Worm (Caenorhabditis elegans) whole organism, late embryonic: ENCODE data around the gene C36E8.4.

Experiments used
- C38D4.7 ChIP-seq: fragments of 200-800 bp; sonication (Bioruptor generic); optimal IDR thresholded peaks from 2 replicates; lab custom pipeline; 2018; ENCODE audit warnings: mild to moderate bottlenecking, missing genetic modification characterization, moderate library complexity, missing compliant biosample characterization
- F13H6.1 ChIP-seq: sonication (generic microtip); optimal IDR thresholded peaks from 2 replicates; lab custom pipeline; 2016; ENCODE audit warnings: missing genetic modification characterization, missing compliant biosample characterization
- K02D7.2 ChIP-seq: sonication (generic microtip); optimal IDR thresholded peaks from 2 replicates; lab custom pipeline; 2017; ENCODE audit warnings: mild to moderate bottlenecking, missing genetic modification characterization, missing compliant biosample characterization
- K09A11.1 ChIP-seq: sonication (generic microtip); optimal IDR thresholded peaks from 2 replicates; lab custom pipeline; 2017; ENCODE audit warnings: antibody characterized with exemption, mild to moderate bottlenecking, missing genetic modification characterization, missing compliant biosample characterization; ENCODE audit not compliant: insufficient read depth
- Y22D7AL.16 ChIP-seq: sonication (generic microtip); optimal IDR thresholded peaks from 2 replicates; lab custom pipeline; 2016; ENCODE audit warnings: missing genetic modification characterization, missing compliant biosample characterization
- ama-1 ChIP-seq: fragments of 150-350 bp; optimal IDR thresholded peaks from 2 replicates; lab custom pipeline; 2014
- ceh-18 ChIP-seq: sonication (generic microtip); optimal IDR thresholded peaks from 2 replicates; lab custom pipeline; 2016; ENCODE audit warnings: missing genetic modification characterization, missing compliant biosample characterization
- ceh-22 ChIP-seq: sonication (generic microtip); optimal IDR thresholded peaks from 2 replicates; lab custom pipeline; 2017; ENCODE audit warnings: missing biosample characterization, missing genetic modification characterization
- ceh-24 ChIP-seq: sonication (generic microtip); optimal IDR thresholded peaks from 2 replicates; lab custom pipeline; 2016; ENCODE audit warnings: mild to moderate bottlenecking, missing genetic modification characterization, missing compliant biosample characterization
- ceh-30 ChIP-seq: fragments of 150-350 bp; optimal IDR thresholded peaks from 2 replicates; lab custom pipeline; 2014; ENCODE audit warnings: missing biosample characterization, missing genetic modification characterization
- ceh-31 ChIP-seq: sonication (generic microtip); optimal IDR thresholded peaks from 2 replicates; lab custom pipeline; 2016; ENCODE audit warnings: missing genetic modification characterization, missing compliant biosample characterization
- ceh-34 ChIP-seq: sonication (generic microtip); optimal IDR thresholded peaks from 2 replicates; lab custom pipeline; 2016; ENCODE audit warnings: mild to moderate bottlenecking, missing genetic modification characterization, missing compliant biosample characterization
- ceh-48 ChIP-seq: sonication (generic microtip); optimal IDR thresholded peaks from 2 replicates; lab custom pipeline; 2016; ENCODE audit warnings: missing genetic modification characterization, inconsistent platforms, missing compliant biosample characterization
- ceh-9 ChIP-seq: sonication (generic microtip); optimal IDR thresholded peaks from 2 replicates; lab custom pipeline; 2016; ENCODE audit warnings: mild to moderate bottlenecking, missing genetic modification characterization, inconsistent platforms, missing compliant biosample characterization
- dve-1 ChIP-seq: sonication (generic microtip); optimal IDR thresholded peaks from 2 replicates; lab custom pipeline; 2017; ENCODE audit warnings: antibody characterized with exemption, mild to moderate bottlenecking, missing genetic modification characterization, missing compliant biosample characterization
- elt-2 ChIP-seq: sonication (generic microtip); optimal IDR thresholded peaks from 2 replicates; lab custom pipeline; 2016; ENCODE audit warnings: missing genetic modification reagents, missing genetic modification characterization, missing compliant biosample characterization
- elt-4 ChIP-seq: sonication (generic microtip); optimal IDR thresholded peaks from 2 replicates; lab custom pipeline; 2016; ENCODE audit warnings: missing genetic modification characterization, missing compliant biosample characterization
- ets-4 ChIP-seq: sonication (generic microtip); optimal IDR thresholded peaks from 2 replicates; lab custom pipeline; 2016; ENCODE audit warnings: missing genetic modification characterization, missing compliant biosample characterization
- fkh-10 ChIP-seq: fragments of 150-350 bp; optimal IDR thresholded peaks from 2 replicates; lab custom pipeline; 2014; ENCODE audit warnings: missing biosample characterization, missing genetic modification reagents, missing genetic modification characterization
- hlh-15 ChIP-seq: sonication (generic microtip); optimal IDR thresholded peaks from 2 replicates; lab custom pipeline; 2016; ENCODE audit warnings: missing genetic modification characterization, missing compliant biosample characterization
- hlh-30 ChIP-seq: sonication (generic microtip); optimal IDR thresholded peaks from 2 replicates; lab custom pipeline; 2017; ENCODE audit warnings: antibody characterized with exemption, missing genetic modification characterization, missing compliant biosample characterization; ENCODE audit not compliant: insufficient read depth
- hlh-6 ChIP-seq: sonication (generic microtip); optimal IDR thresholded peaks from 2 replicates; lab custom pipeline; 2016; ENCODE audit warnings: missing genotype, missing genetic modification characterization, missing compliant biosample characterization
- hlh-8 ChIP-seq: sonication (generic microtip); optimal IDR thresholded peaks from 2 replicates; lab custom pipeline; 2016; ENCODE audit warnings: missing genotype, missing genetic modification characterization, missing compliant biosample characterization
- lim-6 ChIP-seq: sonication (generic microtip); optimal IDR thresholded peaks from 2 replicates; lab custom pipeline; 2016; ENCODE audit warnings: missing genetic modification characterization, missing compliant biosample characterization
- mec-3 ChIP-seq: sonication (generic microtip); optimal IDR thresholded peaks from 2 replicates; lab custom pipeline; 2016; ENCODE audit warnings: borderline replicate concordance, missing genetic modification characterization, missing compliant biosample characterization
- nfya-1 ChIP-seq: sonication (generic microtip); optimal IDR thresholded peaks from 2 replicates; lab custom pipeline; 2017; ENCODE audit warnings: missing genetic modification characterization, mild to moderate bottlenecking, missing compliant biosample characterization, antibody characterized with exemption, moderate library complexity
- npax-4 ChIP-seq: sonication (generic microtip); optimal IDR thresholded peaks from 2 replicates; lab custom pipeline; 2016; ENCODE audit warnings: missing genetic modification characterization, missing compliant biosample characterization
- pat-9 ChIP-seq: fragments of 200-800 bp; sonication (Bioruptor generic); optimal IDR thresholded peaks from 2 replicates; lab custom pipeline; 2018; ENCODE audit warnings: mild to moderate bottlenecking, missing genetic modification characterization, moderate library complexity, missing compliant biosample characterization
- pha-2 ChIP-seq: sonication (generic microtip); optimal IDR thresholded peaks from 2 replicates; lab custom pipeline; 2017; ENCODE audit warnings: mild to moderate bottlenecking, missing genetic modification characterization, missing compliant biosample characterization
- pqm-1 ChIP-seq: sonication (generic microtip); optimal IDR thresholded peaks from 2 replicates; lab custom pipeline; 2016; ENCODE audit warnings: missing genetic modification characterization, missing compliant biosample characterization
- ref-2 ChIP-seq: sonication (generic microtip); optimal IDR thresholded peaks from 2 replicates; lab custom pipeline; 2016; ENCODE audit warnings: missing genetic modification characterization, missing compliant biosample characterization
- rnt-1 ChIP-seq: sonication (generic microtip); optimal IDR thresholded peaks from 2 replicates; lab custom pipeline; 2016; ENCODE audit warnings: missing genetic modification characterization, missing compliant biosample characterization
- sox-2 ChIP-seq: fragments of 200-800 bp; sonication (Bioruptor generic); IDR thresholded peaks from 2 replicates; pipeline ENCODE4 v1.3.6; 2022; ENCODE audit warnings: missing genetic modification reagents, missing genetic modification characterization, missing compliant biosample characterization
- sox-4 ChIP-seq: sonication (generic microtip); optimal IDR thresholded peaks from 2 replicates; lab custom pipeline; 2017; ENCODE audit warnings: mild to moderate bottlenecking, missing genetic modification characterization, inconsistent platforms, missing compliant biosample characterization
- tbx-7 ChIP-seq: sonication (generic microtip); optimal IDR thresholded peaks from 2 replicates; lab custom pipeline; 2016; ENCODE audit warnings: missing genotype, missing genetic modification characterization, missing compliant biosample characterization
- unc-3 ChIP-seq, 2 experiments: fragments of 200-800 bp in 1 of 2; sonication (Bioruptor generic) in 1 of 2; sonication (generic microtip) in 1 of 2; conservative IDR thresholded peaks in 1 of 2; optimal IDR thresholded peaks in 1 of 2; 2 replicates each; pipeline versions ENCODE4 v1.3.6 to Lab custom; 2016 to 2022; ENCODE audit warnings: missing compliant biosample characterization in 2 of 2, missing genetic modification characterization in 2 of 2, missing genetic modification reagents in 1 of 2
- unc-42 ChIP-seq: sonication (generic microtip); optimal IDR thresholded peaks from 2 replicates; lab custom pipeline; 2016; ENCODE audit warnings: missing genotype, missing genetic modification characterization, missing compliant biosample characterization
- unc-55 ChIP-seq: sonication (generic microtip); optimal IDR thresholded peaks from 2 replicates; lab custom pipeline; 2017; ENCODE audit warnings: missing biosample characterization, missing genetic modification reagents, missing genetic modification characterization
- zip-5 ChIP-seq: sonication (generic microtip); optimal IDR thresholded peaks from 2 replicates; lab custom pipeline; 2016; ENCODE audit warnings: missing genetic modification characterization, missing compliant biosample characterization

The C36E8.4 gene

DNA sequence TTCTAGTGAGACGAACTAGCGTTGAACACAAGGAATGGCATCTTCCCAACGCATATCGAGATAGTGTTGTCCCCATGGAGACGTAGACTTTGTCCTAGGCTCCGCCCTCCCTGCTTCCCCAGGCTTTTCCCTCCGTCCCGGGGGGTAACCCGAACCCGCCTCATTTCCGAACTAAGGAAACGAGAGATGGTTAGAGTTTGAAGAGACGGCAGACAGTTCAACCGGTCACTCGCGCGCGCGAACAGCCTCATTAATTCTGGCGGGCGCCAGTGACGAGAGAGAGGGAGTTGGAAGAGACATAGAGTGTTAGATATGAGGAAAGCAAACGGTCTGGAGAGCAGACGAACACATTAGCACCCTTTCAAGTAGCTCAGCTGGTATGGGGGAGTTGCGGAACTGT is 25.2 kb downstream of the C36E8.4 start (continued):
- TF ChIP-seq nfya-1 (tag; lab: Kevin White, UChicago), result no peak
- TF ChIP-seq npax-4 (tag; lab: Kevin White, UChicago), result no peak
- TF ChIP-seq K09A11.1, result no peak
- no peak for TF ChIP-seq ceh-9 (tag; lab: Kevin White, UChicago)
- peak; percentile 33 for TF ChIP-seq ref-2
- TF ChIP-seq F13H6.1, result no peak
- no peak for TF ChIP-seq ceh-24 (tag; lab: Kevin White, UChicago)
- no peak for TF ChIP-seq unc-55 (GFP tag; lab: Kevin White, UChicago)
- no peak for TF ChIP-seq ceh-18
- no peak for TF ChIP-seq hlh-6 (tag; lab: Kevin White, UChicago)
- no peak for TF ChIP-seq rnt-1 (tag; lab: Kevin White, UChicago)
- peak; percentile 3 for TF ChIP-seq ets-4 (tag; lab: Kevin White, UChicago)
- peak; percentile 91 for TF ChIP-seq ceh-34
- no peak for TF ChIP-seq fkh-10
- TF ChIP-seq mec-3 (tag; lab: Kevin White, UChicago), result no peak
- TF ChIP-seq C38D4.7 (GFP tag; lab: Kevin White, UChicago), result no peak
- no peak for TF ChIP-seq ceh-30 (tag; lab: Kevin White, UChicago)
- TF ChIP-seq dve-1 (tag; lab: Kevin White, UChicago), result no peak
- TF ChIP-seq lim-6 (tag; lab: Kevin White, UChicago), result no peak
- no peak for TF ChIP-seq zip-5 (tag; lab: Kevin White, UChicago)
- no peak for TF ChIP-seq K02D7.2
- TF ChIP-seq ama-1, result no peak
- no peak for TF ChIP-seq pat-9
- TF ChIP-seq sox-2 (GFP tag; lab: Robert Waterston, UW), result no peak
- TF ChIP-seq ceh-31 (tag; lab: Kevin White, UChicago), result peak; percentile 44
- TF ChIP-seq pqm-1 (tag; lab: Kevin White, UChicago), result no peak
- TF ChIP-seq ceh-48 (tag; lab: Kevin White, UChicago), result no peak
- no peak for TF ChIP-seq hlh-8
- TF ChIP-seq Y22D7AL.16 (tag; lab: Kevin White, UChicago), result no peak
- no peak for TF ChIP-seq unc-3 (GFP tag; conservative IDR thresholded peaks at IDR 0.05; lab: Robert Waterston, UW)
- no peak for TF ChIP-seq unc-3 (tag; optimal IDR thresholded peaks at IDR 0.05; lab: Kevin White, UChicago)
- TF ChIP-seq pha-2 (tag; lab: Kevin White, UChicago), result no peak
- no peak for TF ChIP-seq sox-4 (tag; lab: Kevin White, UChicago)
- TF ChIP-seq hlh-15 (tag; lab: Kevin White, UChicago), result no peak
- no peak for TF ChIP-seq tbx-7 (tag; lab: Kevin White, UChicago)
- TF ChIP-seq elt-4 (tag; lab: Kevin White, UChicago), result no peak

DNA sequence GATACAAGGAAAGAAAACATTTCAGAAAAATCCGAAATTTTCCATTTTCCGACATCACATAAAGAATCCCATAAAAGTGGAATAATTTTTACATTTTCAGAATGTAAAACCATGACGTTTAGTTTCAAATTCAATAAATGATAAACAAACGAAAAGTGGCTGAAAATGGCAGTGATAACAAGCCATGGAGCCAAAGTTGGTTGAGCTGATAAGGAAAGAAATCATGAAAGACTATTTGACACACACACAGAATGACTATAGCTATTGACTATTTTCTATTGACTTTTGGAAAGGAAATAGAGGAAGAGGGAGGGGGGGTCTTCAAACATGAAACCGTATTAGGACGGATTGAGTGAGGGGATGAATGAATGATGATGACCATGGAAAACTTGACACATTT is 27.6 kb downstream of the C36E8.4 start:
- TF ChIP-seq elt-2 (tag; lab: Kevin White, UChicago) (peak; percentile 80), nfya-1 (tag; lab: Kevin White, UChicago) (no peak)
- TF ChIP-seq, all 69 proteins: peak for 1

ce11 chrIII:4049150-4049549 is 37.0 kb downstream of the C36E8.4 start:
- TF ChIP-seq hlh-30 (tag; lab: Kevin White, UChicago) (peak; percentile 57), dve-1 (tag; lab: Kevin White, UChicago) (no peak)

DNA sequence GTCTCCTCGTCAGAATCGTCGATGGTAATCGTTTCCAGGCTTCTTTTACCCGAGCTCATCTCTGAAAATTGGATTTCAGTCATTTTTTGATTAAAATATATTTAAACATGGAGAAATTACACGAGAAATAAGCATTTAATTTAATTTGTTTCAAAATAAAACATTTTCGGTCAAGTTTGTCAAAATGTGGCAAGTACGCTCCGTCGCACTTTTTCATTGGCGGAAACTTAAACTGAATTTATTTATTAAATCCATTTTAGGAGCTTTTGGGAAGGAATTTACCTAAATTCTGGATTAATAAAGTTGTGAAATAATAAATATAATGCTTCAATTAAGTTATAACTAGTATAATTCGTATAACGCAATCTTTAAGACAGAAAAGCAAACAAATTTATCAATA is 45.8 kb downstream of the C36E8.4 start, which contains the start of gene rcq-5:
Gene rcq-5 (minus strand): TSS at position 83 of the 400 bp plus-strand sequence.
- TF ChIP-seq unc-42 (tag; lab: Kevin White, UChicago) (peak; percentile 78), ceh-22 (tag; lab: Kevin White, UChicago) (no peak)
